Fruit fly (Drosophila melanogaster): ENCODE measurements around the gene Pdk1.

dm6 chr3L:156591-157303 is 27.5 kb downstream of the Pdk1 start:
- TF ChIP-seq ttk (optimal IDR thresholded peaks at IDR 0.05) (no peak), h (optimal IDR thresholded peaks at IDR 0.05) (no peak), psq (optimal IDR thresholded peaks at IDR 0.05) (no peak)
